Worm (Caenorhabditis elegans) whole organism, mixed stage, embryonic: ENCODE measurements around the gene T28C6.11.

Experiments used
- mep-1 ChIP-seq: fragments of 150-350 bp; optimal IDR thresholded peaks from 2 replicates; lab custom pipeline; 2017; ENCODE audit warnings: missing biosample characterization, missing genetic modification reagents, missing genetic modification characterization, inconsistent platforms
- nhr-28 ChIP-seq: fragments of 150-350 bp; optimal IDR thresholded peaks from 2 replicates; lab custom pipeline; 2014; ENCODE audit warnings: missing biosample characterization, missing genetic modification characterization

ce11 chrIV:8888525-8889026, 48.5 kb upstream of the T28C6.11 start, which contains the start of gene oma-1:
- no peak for TF ChIP-seq mep-1
- TF ChIP-seq nhr-28 (tag; lab: Kevin White, UChicago) = no peak
